Fruit fly (Drosophila melanogaster) whole organism, embryonic: ENCODE data around the gene inc.

Experiments
- Antp ChIP-seq: fragments of 200-800 bp; sonication (Bioruptor generic); optimal IDR thresholded peaks from 3 replicates; lab custom pipeline; 2016; ENCODE audit warnings: missing biosample characterization, missing genetic modification characterization
- Bgb ChIP-seq: fragments of 200-800 bp; sonication (Bioruptor generic); IDR thresholded peaks from 2 replicates; pipeline ENCODE4 v1.3.6; 2022; ENCODE audit warnings: missing biosample characterization, missing genetic modification characterization; ENCODE audit not compliant: partially characterized antibody
- Bteb2 ChIP-seq: fragments of 200-800 bp; sonication (Bioruptor generic); optimal IDR thresholded peaks from 2 replicates; lab custom pipeline; 2016; ENCODE audit warnings: missing biosample characterization, missing genetic modification characterization
- CG10543 ChIP-seq: fragments of 200-800 bp; sonication (Bioruptor generic); optimal IDR thresholded peaks from 3 replicates; lab custom pipeline; 2017; ENCODE audit warnings: missing biosample characterization, mild to moderate bottlenecking, missing genetic modification characterization, moderate library complexity
- CG12769 ChIP-seq: fragments of 200-800 bp; sonication (Bioruptor generic); optimal IDR thresholded peaks from 2 replicates; lab custom pipeline; 2019; ENCODE audit warnings: missing biosample characterization, mild to moderate bottlenecking, missing genetic modification characterization, moderate library complexity
- CG13424 ChIP-seq: fragments of 200-800 bp; sonication (Bioruptor generic); optimal IDR thresholded peaks from 2 replicates; lab custom pipeline; 2019; ENCODE audit warnings: missing biosample characterization, mild to moderate bottlenecking, missing genetic modification characterization, moderate library complexity
- CG13775 ChIP-seq: fragments of 200-800 bp; sonication (Bioruptor generic); optimal IDR thresholded peaks from 3 replicates; lab custom pipeline; 2017; ENCODE audit warnings: missing biosample characterization, mild to moderate bottlenecking, missing genetic modification characterization
- CG1529 ChIP-seq: fragments of 200-800 bp; sonication (Bioruptor generic); optimal IDR thresholded peaks from 3 replicates; lab custom pipeline; 2018; ENCODE audit warnings: missing biosample characterization, missing genetic modification characterization
- CG1647 ChIP-seq: fragments of 200-800 bp; sonication (Bioruptor generic); optimal IDR thresholded peaks from 3 replicates; lab custom pipeline; 2016; ENCODE audit warnings: missing biosample characterization, missing genetic modification characterization
- CG17385 ChIP-seq: fragments of 200-800 bp; sonication (Bioruptor generic); optimal IDR thresholded peaks from 3 replicates; lab custom pipeline; 2018; ENCODE audit warnings: missing biosample characterization, mild to moderate bottlenecking, missing genetic modification characterization
- CG17802 ChIP-seq: fragments of 200-800 bp; sonication (Bioruptor generic); optimal IDR thresholded peaks from 2 replicates; lab custom pipeline; 2018; ENCODE audit warnings: missing biosample characterization, mild to moderate bottlenecking, missing genetic modification characterization, moderate library complexity
- CG30431 ChIP-seq: fragments of 200-800 bp; sonication (Bioruptor generic); optimal IDR thresholded peaks from 2 replicates; lab custom pipeline; 2017; ENCODE audit warnings: missing biosample characterization, missing genetic modification characterization
- CG6254 ChIP-seq: fragments of 200-800 bp; sonication (Bioruptor generic); optimal IDR thresholded peaks from 3 replicates; lab custom pipeline; 2017; ENCODE audit warnings: mild to moderate bottlenecking, missing biosample characterization, missing genetic modification reagents, missing genetic modification characterization
- CG6683 ChIP-seq: fragments of 200-800 bp; sonication (Bioruptor generic); optimal IDR thresholded peaks from 2 replicates; lab custom pipeline; 2017; ENCODE audit warnings: missing biosample characterization, mild to moderate bottlenecking, missing genetic modification characterization, missing genetic modification reagents
- CG7271 ChIP-seq: fragments of 200-800 bp; sonication (Bioruptor generic); optimal IDR thresholded peaks from 2 replicates; lab custom pipeline; 2018; ENCODE audit warnings: missing biosample characterization, mild to moderate bottlenecking, missing genetic modification characterization, moderate library complexity
- CG7556 ChIP-seq: fragments of 200-800 bp; sonication (Bioruptor generic); optimal IDR thresholded peaks from 2 replicates; lab custom pipeline; 2017; ENCODE audit warnings: missing biosample characterization, mild to moderate bottlenecking, missing genetic modification characterization
- CG7963 ChIP-seq: fragments of 200-800 bp; sonication (Bioruptor generic); IDR thresholded peaks from 3 replicates; pipeline ENCODE4 v1.3.6; 2022; ENCODE audit warnings: missing biosample characterization, missing genetic modification characterization; ENCODE audit not compliant: partially characterized antibody
- CG9437 ChIP-seq: fragments of 200-800 bp; sonication (Bioruptor generic); optimal IDR thresholded peaks from 2 replicates; lab custom pipeline; 2018; ENCODE audit warnings: missing biosample characterization, mild to moderate bottlenecking, missing genetic modification characterization
- CG9797 ChIP-seq: fragments of 200-800 bp; sonication (Bioruptor generic); optimal IDR thresholded peaks from 3 replicates; lab custom pipeline; 2018; ENCODE audit warnings: missing biosample characterization, mild to moderate bottlenecking, missing genetic modification characterization
- CrebB ChIP-seq: fragments of 200-800 bp; sonication (Bioruptor generic); optimal IDR thresholded peaks from 3 replicates; lab custom pipeline; 2018; ENCODE audit warnings: missing biosample characterization, mild to moderate bottlenecking, missing genetic modification characterization
- Dref ChIP-seq: fragments of 200-800 bp; sonication (Bioruptor generic); IDR thresholded peaks from 2 replicates; pipeline ENCODE4 v1.3.6; 2022; ENCODE audit warnings: missing biosample characterization, missing genetic modification characterization
- Elba2 ChIP-seq: fragments of 200-800 bp; sonication (Bioruptor generic); optimal IDR thresholded peaks from 3 replicates; lab custom pipeline; 2016; ENCODE audit warnings: missing biosample characterization, missing genetic modification characterization
- Fer1 ChIP-seq: fragments of 200-800 bp; sonication (Bioruptor generic); optimal IDR thresholded peaks from 2 replicates; lab custom pipeline; 2017; ENCODE audit warnings: missing biosample characterization, mild to moderate bottlenecking, missing genetic modification characterization
- HLHmδ ChIP-seq: fragments of 200-800 bp; sonication (Bioruptor generic); optimal IDR thresholded peaks from 2 replicates; lab custom pipeline; 2018; ENCODE audit warnings: missing biosample characterization, mild to moderate bottlenecking, missing genetic modification characterization, moderate library complexity
- HmgD ChIP-seq: fragments of 200-800 bp; sonication (Bioruptor generic); optimal IDR thresholded peaks from 3 replicates; lab custom pipeline; 2016; ENCODE audit warnings: missing biosample characterization, missing genetic modification characterization
- Hmx ChIP-seq: fragments of 200-800 bp; sonication (Bioruptor generic); optimal IDR thresholded peaks from 2 replicates; lab custom pipeline; 2016; ENCODE audit warnings: missing biosample characterization, missing genetic modification characterization
- Nf-YA ChIP-seq: fragments of 200-800 bp; sonication (Bioruptor generic); IDR thresholded peaks from 2 replicates; pipeline ENCODE4 v1.3.6; 2022; ENCODE audit warnings: missing biosample characterization, missing genetic modification characterization
- Nf-YB ChIP-seq: fragments of 200-800 bp; sonication (Bioruptor generic); optimal IDR thresholded peaks from 3 replicates; lab custom pipeline; 2019; ENCODE audit warnings: missing biosample characterization, mild to moderate bottlenecking, missing genetic modification characterization, moderate library complexity
- Oaz ChIP-seq: fragments of 200-800 bp; sonication (Bioruptor generic); IDR thresholded peaks from 2 replicates; pipeline ENCODE4 v1.3.6; 2022; ENCODE audit warnings: missing biosample characterization, missing genetic modification characterization
- Ravus ChIP-seq: fragments of 200-800 bp; sonication (Bioruptor generic); IDR thresholded peaks from 2 replicates; pipeline ENCODE4 v1.3.6; 2022; ENCODE audit warnings: missing biosample characterization, missing genetic modification characterization
- TFAM ChIP-seq: fragments of 200-800 bp; sonication (Bioruptor generic); optimal IDR thresholded peaks from 2 replicates; lab custom pipeline; 2017; ENCODE audit warnings: missing biosample characterization, missing genetic modification characterization, inconsistent platforms
- Trl ChIP-seq, 3 experiments: fragments of >200 bp in 2 of 3; fragments of 200-800 bp in 1 of 3; sonication (Bioruptor generic) in 1 of 3; optimal IDR thresholded peaks; 2 replicates in 1 of 3; 3 replicates in 2 of 3; lab custom pipeline; 2016 to 2017; ENCODE audit warnings: missing biosample characterization in 1 of 3, missing genetic modification characterization in 1 of 3
- YL-1 ChIP-seq: fragments of 200-800 bp; sonication (Bioruptor generic); optimal IDR thresholded peaks from 3 replicates; lab custom pipeline; 2017; ENCODE audit warnings: missing biosample characterization, mild to moderate bottlenecking, missing genetic modification characterization
- dpn ChIP-seq, 2 experiments: fragments of 200-800 bp; sonication (Bioruptor generic); optimal IDR thresholded peaks; 3 replicates each; lab custom pipeline; 2016; ENCODE audit warnings: missing biosample characterization in 2 of 2, missing genetic modification characterization in 2 of 2
- ems ChIP-seq: fragments of 200-800 bp; sonication (Bioruptor generic); optimal IDR thresholded peaks from 3 replicates; lab custom pipeline; 2016; ENCODE audit warnings: missing biosample characterization, missing genetic modification characterization
- esg ChIP-seq: fragments of 200-800 bp; sonication (Bioruptor generic); conservative IDR thresholded peaks from 2 replicates; pipeline ENCODE4 v1.3.6; 2022; ENCODE audit warnings: missing biosample characterization, missing genetic modification characterization
- ftz-f1 ChIP-seq: fragments of 200-800 bp; sonication (Bioruptor generic); optimal IDR thresholded peaks from 2 replicates; lab custom pipeline; 2016; ENCODE audit warnings: missing biosample characterization, missing genetic modification characterization
- hbn ChIP-seq: fragments of 200-800 bp; sonication (Bioruptor generic); IDR thresholded peaks from 2 replicates; pipeline ENCODE4 v1.3.6; 2022; ENCODE audit warnings: missing biosample characterization, missing genetic modification characterization; ENCODE audit not compliant: partially characterized antibody
- nerfin-1 ChIP-seq: fragments of 200-800 bp; sonication (Bioruptor generic); optimal IDR thresholded peaks from 3 replicates; lab custom pipeline; 2019; ENCODE audit warnings: missing biosample characterization, mild to moderate bottlenecking, missing genetic modification characterization, moderate library complexity
- org-1 ChIP-seq: fragments of 200-800 bp; sonication (Bioruptor generic); optimal IDR thresholded peaks from 2 replicates; lab custom pipeline; 2017; ENCODE audit warnings: missing biosample characterization, missing genetic modification characterization
- pb ChIP-seq: fragments of 200-800 bp; sonication (Bioruptor generic); optimal IDR thresholded peaks from 3 replicates; lab custom pipeline; 2016; ENCODE audit warnings: missing biosample characterization, missing genetic modification characterization
- peb ChIP-seq: fragments of 200-800 bp; sonication (Bioruptor generic); IDR thresholded peaks from 2 replicates; pipeline ENCODE4 v1.3.6; 2022; ENCODE audit warnings: missing biosample characterization, missing genetic modification characterization
- pfk ChIP-seq: fragments of 200-800 bp; sonication (Bioruptor generic); optimal IDR thresholded peaks from 2 replicates; lab custom pipeline; 2018; ENCODE audit warnings: missing biosample characterization, mild to moderate bottlenecking, missing genetic modification characterization, moderate library complexity
- sd ChIP-seq: fragments of 200-800 bp; sonication (Bioruptor generic); optimal IDR thresholded peaks from 3 replicates; lab custom pipeline; 2018; ENCODE audit warnings: missing biosample characterization, mild to moderate bottlenecking, missing genetic modification characterization, moderate library complexity
- sna ChIP-seq: fragments of 200-800 bp; sonication (Bioruptor generic); IDR thresholded peaks from 2 replicates; pipeline ENCODE4 v1.3.6; 2022; ENCODE audit warnings: missing biosample characterization, missing genetic modification characterization; ENCODE audit not compliant: partially characterized antibody
- tup ChIP-seq: fragments of 200-800 bp; sonication (Bioruptor generic); optimal IDR thresholded peaks from 2 replicates; lab custom pipeline; 2016; ENCODE audit warnings: missing biosample characterization, mild to moderate bottlenecking, missing genetic modification characterization, moderate library complexity
- tx ChIP-seq: fragments of 200-800 bp; sonication (Bioruptor generic); optimal IDR thresholded peaks from 2 replicates; lab custom pipeline; 2016; ENCODE audit warnings: missing biosample characterization, missing genetic modification characterization

Gene inc

dm6 chrX:1470562-1470961 is 12.7 kb upstream of the inc start, which contains the start of gene pck (continued):
- TF ChIP-seq CG9437 (GFP tag; lab: Kevin White, UChicago): peak; percentile 45
- TF ChIP-seq Nf-YA (GFP tag; lab: Robert Waterston, UW): no peak
- no peak for TF ChIP-seq CG6683 (GFP tag; lab: Kevin White, UChicago)
- TF ChIP-seq peb (GFP tag; lab: Robert Waterston, UW): no peak
- TF ChIP-seq Elba2 (GFP tag; lab: Kevin White, UChicago): peak; percentile 50
- TF ChIP-seq Bteb2 (GFP tag; lab: Kevin White, UChicago): peak; percentile 23
- no peak for TF ChIP-seq HLHmδ (GFP tag; lab: Kevin White, UChicago)
- no peak for TF ChIP-seq CG17385 (GFP tag; lab: Kevin White, UChicago)
- TF ChIP-seq CG1647 (GFP tag; lab: Kevin White, UChicago): peak; percentile 52
- TF ChIP-seq TFAM (GFP tag; lab: Kevin White, UChicago): no peak
- TF ChIP-seq Dref (GFP tag; lab: Robert Waterston, UW): peak; percentile 66
- no peak for TF ChIP-seq esg (GFP tag; lab: Robert Waterston, UW)
- no peak for TF ChIP-seq tup (GFP tag; lab: Kevin White, UChicago)
- TF ChIP-seq pfk: no peak
- no peak for TF ChIP-seq CG6254 (GFP tag; lab: Kevin White, UChicago)
- TF ChIP-seq dpn (GFP tag; optimal IDR thresholded peaks at IDR 0.05; lab: Kevin White, UChicago): peak; percentile 61 to 80
- TF ChIP-seq HmgD: no peak
- no peak for TF ChIP-seq Oaz (GFP tag; lab: Robert Waterston, UW)
- no peak for TF ChIP-seq Ravus
- peak; percentile 49 for TF ChIP-seq CG7271
- TF ChIP-seq ftz-f1 (GFP tag; lab: Kevin White, UChicago): no peak
- no peak for TF ChIP-seq Trl (optimal IDR thresholded peaks at IDR 0.05; lab: Kevin White, UChicago)
- TF ChIP-seq Trl (GFP tag; optimal IDR thresholded peaks at IDR 0.05; lab: Kevin White, UChicago): peak; percentile 68
- TF ChIP-seq CG7963: 0 out of 3 replicates have a peak, but pooled peaks have one; percentile 40
- TF ChIP-seq CG17802 (tag; lab: Kevin White, UChicago): peak; percentile 41
- TF ChIP-seq CG1529 (GFP tag; lab: Kevin White, UChicago): no peak
- TF ChIP-seq CG10543 (GFP tag; lab: Kevin White, UChicago): peak; percentile 8
- TF ChIP-seq Antp: peak; percentile 63
- TF ChIP-seq Nf-YB (GFP tag; lab: Kevin White, UChicago): peak; percentile 19
- peak; percentile 69 for TF ChIP-seq CG13775 (GFP tag; lab: Kevin White, UChicago)
- TF ChIP-seq, all 482 proteins: peak for 297

- TF ChIP-seq Oaz (GFP tag; lab: Robert Waterston, UW) (no peak), Ravus (no peak), CG30431 (GFP tag; lab: Kevin White, UChicago) (no peak), org-1 (GFP tag; lab: Kevin White, UChicago) (no peak), Bgb (GFP tag; lab: Robert Waterston, UW) (no peak), CG12769 (tag; lab: Kevin White, UChicago) (no peak), hbn (no peak), sna (GFP tag; lab: Robert Waterston, UW) (no peak), nerfin-1 (tag; lab: Kevin White, UChicago) (no peak), YL-1 (GFP tag; lab: Kevin White, UChicago) (no peak), ems (GFP tag; lab: Kevin White, UChicago) (no peak), Hmx (GFP tag; lab: Kevin White, UChicago) (no peak), Fer1 (GFP tag; lab: Kevin White, UChicago) (no peak), CrebB (tag; lab: Kevin White, UChicago) (no peak), CG9797 (no peak), tx (GFP tag; lab: Kevin White, UChicago) (no peak), sd (tag; lab: Kevin White, UChicago) (no peak), pb (GFP tag; lab: Kevin White, UChicago) (no peak), CG13424 (tag; lab: Kevin White, UChicago) (no peak), CG7556 (no peak)
These were observed 11.1 kb upstream of the inc start, which contains the start of gene CG14780 for dm6 chrX:1472222-1472621. CG14780 (plus strand) TSS chrX:1472522.
